Fruit fly (Drosophila melanogaster) whole organism, embryonic: ENCODE results near the gene CG7991.

Experiments used
- ATbp ChIP-seq: fragments of 200-800 bp; sonication (Bioruptor generic); optimal IDR thresholded peaks from 2 replicates; lab custom pipeline; 2017; ENCODE audit warnings: missing biosample characterization, mild to moderate bottlenecking, missing genetic modification characterization, missing genetic modification reagents
- Atf-2 ChIP-seq: fragments of 200-800 bp; sonication (Bioruptor generic); optimal IDR thresholded peaks from 2 replicates; lab custom pipeline; 2016; ENCODE audit warnings: missing biosample characterization, missing genetic modification characterization
- B-H2 ChIP-seq: fragments of 200-800 bp; sonication (Bioruptor generic); optimal IDR thresholded peaks from 2 replicates; lab custom pipeline; 2018; ENCODE audit warnings: missing biosample characterization, mild to moderate bottlenecking, missing genetic modification characterization
- Bdp1 ChIP-seq: fragments of 200-800 bp; sonication (Bioruptor generic); optimal IDR thresholded peaks from 3 replicates; lab custom pipeline; 2016; ENCODE audit warnings: missing biosample characterization, missing genetic modification characterization
- CG10209 ChIP-seq: fragments of 200-800 bp; sonication (Bioruptor generic); optimal IDR thresholded peaks from 3 replicates; lab custom pipeline; 2017; ENCODE audit warnings: missing biosample characterization, mild to moderate bottlenecking, missing genetic modification characterization, missing genetic modification reagents
- CG1024 ChIP-seq: fragments of 200-800 bp; sonication (Bioruptor generic); IDR thresholded peaks from 2 replicates; pipeline ENCODE4 v1.3.6; 2022; ENCODE audit warnings: missing biosample characterization, missing genetic modification characterization
- CG10462 ChIP-seq: fragments of 200-800 bp; sonication (Bioruptor generic); optimal IDR thresholded peaks from 2 replicates; lab custom pipeline; 2016; ENCODE audit warnings: missing biosample characterization, missing genetic modification characterization
- CG11504 ChIP-seq: fragments of 200-800 bp; sonication (Bioruptor generic); optimal IDR thresholded peaks from 3 replicates; lab custom pipeline; 2019; ENCODE audit warnings: missing biosample characterization, mild to moderate bottlenecking, missing genetic modification characterization, moderate library complexity
- CG1233 ChIP-seq: fragments of 200-800 bp; sonication (Bioruptor generic); optimal IDR thresholded peaks from 4 replicates; lab custom pipeline; 2018; ENCODE audit warnings: missing biosample characterization, mild to moderate bottlenecking, missing genetic modification characterization
- CG15269 ChIP-seq: fragments of 200-800 bp; sonication (Bioruptor generic); optimal IDR thresholded peaks from 2 replicates; lab custom pipeline; 2018; ENCODE audit warnings: missing biosample characterization, mild to moderate bottlenecking, missing genetic modification characterization, moderate library complexity
- CG2116 ChIP-seq: fragments of 200-800 bp; sonication (Bioruptor generic); optimal IDR thresholded peaks from 3 replicates; lab custom pipeline; 2018; ENCODE audit warnings: missing biosample characterization, mild to moderate bottlenecking, missing genetic modification characterization
- CG31388 ChIP-seq: fragments of 200-800 bp; sonication (Bioruptor generic); optimal IDR thresholded peaks from 2 replicates; lab custom pipeline; 2016; ENCODE audit warnings: missing biosample characterization, missing genetic modification characterization
- CG3163 ChIP-seq: fragments of 200-800 bp; sonication (Bioruptor generic); optimal IDR thresholded peaks from 3 replicates; lab custom pipeline; 2016; ENCODE audit warnings: missing biosample characterization, missing genetic modification characterization
- CG3281 ChIP-seq: fragments of 200-800 bp; sonication (Bioruptor generic); optimal IDR thresholded peaks from 3 replicates; lab custom pipeline; 2017; ENCODE audit warnings: missing biosample characterization, mild to moderate bottlenecking, missing genetic modification characterization
- CG42726 ChIP-seq: fragments of 200-800 bp; sonication (Bioruptor generic); IDR thresholded peaks from 2 replicates; pipeline ENCODE4 v1.3.6; 2022; ENCODE audit warnings: missing biosample characterization, missing genetic modification characterization; ENCODE audit not compliant: partially characterized antibody
- CG4282 ChIP-seq: fragments of 200-800 bp; sonication (Bioruptor generic); optimal IDR thresholded peaks from 2 replicates; lab custom pipeline; 2016; ENCODE audit warnings: missing biosample characterization, missing genetic modification characterization
- CG43689 ChIP-seq: fragments of 200-800 bp; sonication (Bioruptor generic); IDR thresholded peaks from 2 replicates; pipeline ENCODE4 v1.3.6; 2022; ENCODE audit warnings: missing biosample characterization, missing genetic modification characterization
- CG4617 ChIP-seq: fragments of 200-800 bp; sonication (Bioruptor generic); optimal IDR thresholded peaks from 3 replicates; lab custom pipeline; 2016; ENCODE audit warnings: missing biosample characterization, missing genetic modification characterization, borderline replicate concordance
- CG8281 ChIP-seq: fragments of 200-800 bp; sonication (Bioruptor generic); optimal IDR thresholded peaks from 2 replicates; lab custom pipeline; 2018; ENCODE audit warnings: missing biosample characterization, mild to moderate bottlenecking, missing genetic modification characterization, moderate library complexity
- CG8388 ChIP-seq: fragments of 200-800 bp; sonication (Bioruptor generic); optimal IDR thresholded peaks from 2 replicates; lab custom pipeline; 2019; ENCODE audit warnings: missing biosample characterization, mild to moderate bottlenecking, missing genetic modification characterization, moderate library complexity
- Chrac-16 ChIP-seq: fragments of 200-800 bp; sonication (Bioruptor generic); optimal IDR thresholded peaks from 3 replicates; lab custom pipeline; 2016; ENCODE audit warnings: missing biosample characterization, missing genetic modification characterization
- GATAe ChIP-seq: fragments of 200-800 bp; sonication (Bioruptor generic); conservative IDR thresholded peaks from 2 replicates; pipeline ENCODE4 v1.3.6; 2022; ENCODE audit warnings: missing biosample characterization, missing genetic modification characterization
- HLH3B ChIP-seq: fragments of 200-800 bp; sonication (Bioruptor generic); IDR thresholded peaks from 2 replicates; pipeline ENCODE4 v1.3.6; 2022; ENCODE audit warnings: missing biosample characterization, missing genetic modification characterization
- Hsf ChIP-seq: fragments of 200-800 bp; sonication (Bioruptor generic); optimal IDR thresholded peaks from 3 replicates; lab custom pipeline; 2016; ENCODE audit warnings: missing biosample characterization, missing genetic modification characterization
- NC2β ChIP-seq: fragments of 200-800 bp; sonication (Bioruptor generic); optimal IDR thresholded peaks from 2 replicates; lab custom pipeline; 2016; ENCODE audit warnings: missing biosample characterization, missing genetic modification characterization
- Side ChIP-seq: fragments of 200-800 bp; sonication (Bioruptor generic); optimal IDR thresholded peaks from 2 replicates; lab custom pipeline; 2016; ENCODE audit warnings: missing biosample characterization, missing genetic modification characterization
- Sry-β ChIP-seq: fragments of 200-800 bp; sonication (Bioruptor generic); optimal IDR thresholded peaks from 2 replicates; lab custom pipeline; 2018; ENCODE audit warnings: missing biosample characterization, mild to moderate bottlenecking, missing genetic modification characterization, moderate library complexity
- TFAM ChIP-seq: fragments of 200-800 bp; sonication (Bioruptor generic); optimal IDR thresholded peaks from 2 replicates; lab custom pipeline; 2017; ENCODE audit warnings: missing biosample characterization, missing genetic modification characterization, inconsistent platforms
- amos ChIP-seq: fragments of 200-800 bp; sonication (Bioruptor generic); IDR thresholded peaks from 2 replicates; pipeline ENCODE4 v1.3.6; 2022; ENCODE audit warnings: missing biosample characterization, missing genetic modification characterization; ENCODE audit not compliant: partially characterized antibody
- ash1 ChIP-seq: fragments of 200-800 bp; sonication (Bioruptor generic); optimal IDR thresholded peaks from 2 replicates; lab custom pipeline; 2018; ENCODE audit warnings: missing biosample characterization, mild to moderate bottlenecking, missing genetic modification characterization
- bsh ChIP-seq, 2 experiments: fragments of 200-800 bp; sonication (Bioruptor generic); optimal IDR thresholded peaks; 2 replicates each; lab custom pipeline; 2017 to 2018; ENCODE audit warnings: mild to moderate bottlenecking in 2 of 2, missing biosample characterization in 2 of 2, missing genetic modification characterization in 2 of 2, moderate library complexity in 1 of 2
- cato ChIP-seq: fragments of 200-800 bp; sonication (Bioruptor generic); optimal IDR thresholded peaks from 2 replicates; lab custom pipeline; 2016; ENCODE audit warnings: missing biosample characterization, missing genetic modification characterization, borderline replicate concordance
- chn ChIP-seq: fragments of 200-800 bp; sonication (Bioruptor generic); optimal IDR thresholded peaks from 2 replicates; lab custom pipeline; 2016; ENCODE audit warnings: missing biosample characterization, missing genetic modification characterization
- ci ChIP-seq: fragments of 200-800 bp; sonication (Bioruptor generic); IDR thresholded peaks from 3 replicates; pipeline ENCODE4 v1.3.6; 2022; ENCODE audit warnings: missing biosample characterization, missing genetic modification characterization
- croc ChIP-seq: fragments of 200-800 bp; sonication (Bioruptor generic); conservative IDR thresholded peaks from 3 replicates; pipeline ENCODE4 v1.3.6; 2022; ENCODE audit warnings: missing biosample characterization, missing genetic modification characterization
- dmrt99B ChIP-seq: fragments of 200-800 bp; sonication (Bioruptor generic); optimal IDR thresholded peaks from 2 replicates; lab custom pipeline; 2018; ENCODE audit warnings: missing biosample characterization, mild to moderate bottlenecking, missing genetic modification characterization, moderate library complexity
- dpn ChIP-seq, 2 experiments: fragments of 200-800 bp; sonication (Bioruptor generic); optimal IDR thresholded peaks; 3 replicates each; lab custom pipeline; 2016; ENCODE audit warnings: missing biosample characterization in 2 of 2, missing genetic modification characterization in 2 of 2
- fd96Cb ChIP-seq: fragments of 200-800 bp; sonication (Bioruptor generic); optimal IDR thresholded peaks from 2 replicates; lab custom pipeline; 2018; ENCODE audit warnings: missing biosample characterization, mild to moderate bottlenecking, missing genetic modification characterization, moderate library complexity
- hb ChIP-seq: fragments of 200-800 bp; sonication (Bioruptor generic); IDR thresholded peaks from 3 replicates; pipeline ENCODE4 v1.3.6; 2022; ENCODE audit warnings: missing biosample characterization, missing genetic modification characterization; ENCODE audit not compliant: partially characterized antibody
- hth ChIP-seq: fragments of >200 bp; optimal IDR thresholded peaks from 2 replicates; lab custom pipeline; 2017; ENCODE audit warnings: inconsistent platforms
- ind ChIP-seq: fragments of 200-800 bp; sonication (Bioruptor generic); optimal IDR thresholded peaks from 3 replicates; lab custom pipeline; 2016; ENCODE audit warnings: missing biosample characterization, missing genetic modification characterization
- lbe ChIP-seq: fragments of 200-800 bp; sonication (Bioruptor generic); optimal IDR thresholded peaks from 2 replicates; lab custom pipeline; 2016; ENCODE audit warnings: missing biosample characterization, mild to moderate bottlenecking, missing genetic modification characterization
- lmd ChIP-seq: fragments of 200-800 bp; sonication (Bioruptor generic); IDR thresholded peaks from 2 replicates; pipeline ENCODE4 v1.3.6; 2022; ENCODE audit warnings: missing biosample characterization, missing genetic modification characterization
- nerfin-1 ChIP-seq: fragments of 200-800 bp; sonication (Bioruptor generic); optimal IDR thresholded peaks from 3 replicates; lab custom pipeline; 2019; ENCODE audit warnings: missing biosample characterization, mild to moderate bottlenecking, missing genetic modification characterization, moderate library complexity
- salm ChIP-seq: fragments of 200-800 bp; sonication (Bioruptor generic); optimal IDR thresholded peaks from 2 replicates; lab custom pipeline; 2018; ENCODE audit warnings: missing biosample characterization, mild to moderate bottlenecking, missing genetic modification characterization
- seq ChIP-seq: fragments of 200-800 bp; sonication (Bioruptor generic); IDR thresholded peaks from 2 replicates; pipeline ENCODE4 v1.3.6; 2022; ENCODE audit warnings: missing biosample characterization, missing genetic modification characterization
- sim ChIP-seq: fragments of 200-800 bp; sonication (Bioruptor generic); IDR thresholded peaks from 2 replicates; pipeline ENCODE4 v1.3.6; 2022; ENCODE audit warnings: missing biosample characterization, missing genetic modification characterization
- tna ChIP-seq: fragments of 200-800 bp; sonication (Bioruptor generic); IDR thresholded peaks from 2 replicates; pipeline ENCODE4 v1.3.6; 2022; ENCODE audit warnings: missing biosample characterization, missing genetic modification characterization; ENCODE audit not compliant: partially characterized antibody
- tup ChIP-seq: fragments of 200-800 bp; sonication (Bioruptor generic); optimal IDR thresholded peaks from 2 replicates; lab custom pipeline; 2016; ENCODE audit warnings: missing biosample characterization, mild to moderate bottlenecking, missing genetic modification characterization, moderate library complexity
- vfl ChIP-seq: fragments of 200-800 bp; sonication (Bioruptor generic); optimal IDR thresholded peaks from 2 replicates; lab custom pipeline; 2016; ENCODE audit warnings: missing biosample characterization, missing genetic modification characterization
- zfh1 ChIP-seq: fragments of 200-800 bp; sonication (Bioruptor generic); IDR thresholded peaks from 3 replicates; pipeline ENCODE4 v1.3.6; 2022; ENCODE audit warnings: missing biosample characterization, missing genetic modification characterization

Gene CG7991

dm6 chr3L:1730873-1731272, 56.4 kb downstream of the CG7991 start, which contains the start of gene drpr (continued):
- TF ChIP-seq GATAe (GFP tag; lab: Robert Waterston, UW) (no peak), B-H2 (GFP tag; lab: Kevin White, UChicago) (no peak), cato (GFP tag; lab: Kevin White, UChicago) (no peak), ATbp (GFP tag; lab: Kevin White, UChicago) (no peak), CG1024 (no peak), amos (GFP tag; lab: Robert Waterston, UW) (peak; percentile 54; the same call in 1 of the 2 replicates), Side (GFP tag; lab: Kevin White, UChicago) (no peak), Sry-β (GFP tag; lab: Kevin White, UChicago) (peak; percentile 48), lbe (no peak), CG43689 (GFP tag; lab: Robert Waterston, UW) (no peak), CG3281 (peak; percentile 16), CG4617 (GFP tag; lab: Kevin White, UChicago) (peak; percentile 60), CG42726 (GFP tag; lab: Robert Waterston, UW) (peak; percentile 46; the same call in 1 of the 2 replicates), fd96Cb (tag; lab: Kevin White, UChicago) (no peak), CG15269 (tag; lab: Kevin White, UChicago) (no peak), dmrt99B (no peak), chn (GFP tag; lab: Kevin White, UChicago) (no peak), Hsf (GFP tag; lab: Kevin White, UChicago) (no peak), Chrac-16 (no peak), CG4282 (no peak), Atf-2 (GFP tag; lab: Kevin White, UChicago) (no peak), CG8388 (GFP tag; lab: Kevin White, UChicago) (peak; percentile 18), vfl (GFP tag; lab: Kevin White, UChicago) (no peak), CG11504 (peak; percentile 42), dpn (GFP tag; optimal IDR thresholded peaks at IDR 0.05; lab: Kevin White, UChicago) (no peak), ash1 (GFP tag; lab: Kevin White, UChicago) (no peak), sim (GFP tag; lab: Robert Waterston, UW) (no peak), tup (GFP tag; lab: Kevin White, UChicago) (no peak), seq (GFP tag; lab: Robert Waterston, UW) (no peak), CG8281 (tag; lab: Kevin White, UChicago) (no peak), Bdp1 (GFP tag; lab: Kevin White, UChicago) (peak; percentile 28), nerfin-1 (tag; lab: Kevin White, UChicago) (peak; percentile 21), ind (GFP tag; lab: Kevin White, UChicago) (no peak), lmd (GFP tag; lab: Robert Waterston, UW) (no peak), bsh (GFP tag; optimal IDR thresholded peaks at IDR 0.05; lab: Kevin White, UChicago) (no peak), hb (GFP tag; lab: Robert Waterston, UW) (no peak), HLH3B (GFP tag; lab: Robert Waterston, UW) (no peak), CG3163 (GFP tag; lab: Kevin White, UChicago) (no peak), tna (GFP tag; lab: Robert Waterston, UW) (peak; percentile 42; the same call in 1 of the 2 replicates), hth (lab: Kevin White, UChicago) (no peak), CG10462 (GFP tag; lab: Kevin White, UChicago) (no peak), TFAM (GFP tag; lab: Kevin White, UChicago) (no peak), zfh1 (GFP tag; lab: Robert Waterston, UW) (0 out of 3 replicates have a peak, but pooled peaks have one; percentile 10), salm (tag; lab: Kevin White, UChicago) (no peak), ci (GFP tag; lab: Robert Waterston, UW) (peak; percentile 61; the same call in 2 of the 3 replicates), croc (GFP tag; lab: Robert Waterston, UW) (no peak), CG10209 (GFP tag; lab: Kevin White, UChicago) (no peak), CG1233 (GFP tag; lab: Kevin White, UChicago) (no peak), CG31388 (GFP tag; lab: Kevin White, UChicago) (no peak), NC2β (GFP tag; lab: Kevin White, UChicago) (no peak), CG2116 (peak; percentile 46)
